Fruit fly (Drosophila melanogaster): Measurements from ENCODE around the gene mtrm.

mtrm gene

DNA sequence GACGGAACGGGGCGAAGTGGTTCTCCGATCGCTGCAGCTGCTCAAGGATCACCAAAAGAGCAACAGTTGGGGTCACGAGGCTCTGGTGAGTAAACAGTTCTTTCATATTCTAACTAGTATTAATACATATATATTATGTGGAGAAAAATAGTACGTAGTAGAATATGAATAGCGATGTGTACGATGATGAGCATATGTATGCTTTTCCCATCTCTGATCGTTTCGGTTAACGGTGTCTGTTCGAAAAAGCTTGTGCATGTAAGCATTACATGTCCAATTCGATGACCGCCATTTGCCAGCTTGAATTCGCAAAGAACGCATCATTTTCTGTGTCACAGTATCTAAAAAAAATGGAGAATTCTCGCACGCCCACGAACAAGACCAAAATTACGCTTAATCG lies at the start of gene mtrm, which contains the start of gene Oseg1:
mtrm (plus strand) TSS at position 288 of the 400 bp plus-strand sequence.
Oseg1 (minus strand) TSS at position 101 of the 400 bp plus-strand sequence.
- TF ChIP-seq CG17801 (GFP tag; optimal IDR thresholded peaks at IDR 0.05; ENCODE audit: partially characterized antibody) = no peak

DNA sequence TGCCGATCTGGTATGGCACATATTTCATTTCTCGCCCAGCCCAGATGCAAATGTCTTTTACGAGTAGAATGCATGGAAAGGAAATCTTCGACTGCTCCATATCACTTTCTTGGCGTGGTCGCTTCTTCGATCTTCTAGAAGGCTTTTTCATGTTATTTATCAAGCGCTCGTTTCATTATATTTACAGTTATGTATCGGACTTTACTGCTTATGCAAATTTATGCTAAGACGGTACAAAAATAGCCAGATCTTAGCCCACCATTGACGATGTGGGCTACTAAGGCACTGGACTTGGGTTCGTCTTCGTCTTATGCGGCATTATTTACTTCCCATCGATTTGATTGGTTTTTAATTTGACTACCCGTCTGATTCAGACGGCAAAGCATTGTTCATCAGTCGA lies 49.5 kb upstream of the mtrm start:
- TF ChIP-seq CG17801 (GFP tag; optimal IDR thresholded peaks at IDR 0.05; ENCODE audit: partially characterized antibody) = no peak

DNA sequence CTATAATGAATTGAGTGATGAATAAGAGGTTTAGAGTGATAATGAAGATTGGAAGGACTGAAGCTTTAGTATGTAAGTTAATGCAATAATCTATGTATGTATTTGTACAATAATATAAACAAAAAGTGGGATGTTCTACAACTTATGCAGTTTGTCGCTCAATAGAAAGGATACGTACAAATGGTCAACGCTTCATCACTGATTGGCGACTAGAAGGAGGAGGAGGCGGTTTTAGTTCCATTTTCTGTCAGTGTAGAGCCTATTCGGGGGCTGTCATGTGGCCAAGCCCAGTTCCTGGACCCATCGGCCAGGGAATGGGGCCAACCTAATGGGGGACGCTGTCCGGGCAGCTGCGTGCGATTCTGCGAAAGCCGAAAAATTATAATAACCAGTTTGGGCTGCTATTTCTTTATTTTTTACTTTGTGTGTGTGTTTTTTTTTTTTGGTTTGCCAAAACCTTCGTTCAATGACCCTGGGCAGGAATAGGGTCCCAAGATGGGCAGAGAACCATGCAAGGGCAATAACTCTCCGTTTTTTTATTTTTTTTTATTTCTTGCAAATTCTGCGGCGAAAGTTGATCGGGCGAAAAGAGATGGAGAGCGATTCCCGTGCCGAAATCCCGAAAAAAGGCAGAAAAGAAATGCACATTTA lies 44.0 kb upstream of the mtrm start:
- no peak for TF ChIP-seq CG17801 (GFP tag; optimal IDR thresholded peaks at IDR 0.05; ENCODE audit: partially characterized antibody)

DNA sequence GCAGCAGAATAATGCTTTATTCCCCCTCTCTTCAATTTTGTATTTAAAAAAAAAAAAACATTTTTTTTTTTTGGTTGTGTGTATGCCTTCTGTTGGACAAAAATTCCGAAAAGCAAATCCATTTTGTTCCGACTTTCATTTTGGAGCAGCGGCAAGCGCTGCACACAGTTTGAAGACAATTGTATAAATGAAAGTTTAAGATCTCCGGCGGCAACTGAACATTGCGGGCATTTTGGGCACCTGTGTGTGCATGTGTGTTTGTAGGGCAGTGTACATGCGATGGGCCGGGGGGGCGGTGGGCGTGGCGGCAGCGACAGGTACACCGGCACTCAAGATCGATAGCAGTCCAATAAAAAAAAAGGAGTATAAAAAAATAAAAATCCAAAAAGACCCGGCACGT lies 43.4 kb upstream of the mtrm start:
- TF ChIP-seq CG17801 (GFP tag; optimal IDR thresholded peaks at IDR 0.05; ENCODE audit: partially characterized antibody) = no peak

DNA sequence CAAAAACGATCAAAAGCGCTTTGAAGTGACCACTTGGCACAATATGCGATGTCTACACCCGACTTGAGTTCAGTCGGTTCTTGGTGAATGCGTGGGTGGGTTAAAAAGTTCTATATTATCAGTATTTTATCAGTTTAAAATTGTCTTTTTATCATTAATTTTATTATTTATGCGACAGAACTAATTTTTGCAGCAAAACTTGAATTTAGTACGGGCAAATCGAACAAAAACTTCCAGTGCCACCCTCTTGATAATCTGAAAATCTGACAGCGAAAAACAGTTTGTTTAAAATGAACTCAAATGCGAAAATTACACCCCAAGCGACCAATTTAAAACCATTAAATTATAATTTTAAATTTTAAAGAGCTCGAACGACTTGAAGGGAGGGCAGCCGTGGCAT lies 41.9 kb upstream of the mtrm start:
- TF ChIP-seq CG17801 (GFP tag; optimal IDR thresholded peaks at IDR 0.05; ENCODE audit: partially characterized antibody) = no peak

DNA sequence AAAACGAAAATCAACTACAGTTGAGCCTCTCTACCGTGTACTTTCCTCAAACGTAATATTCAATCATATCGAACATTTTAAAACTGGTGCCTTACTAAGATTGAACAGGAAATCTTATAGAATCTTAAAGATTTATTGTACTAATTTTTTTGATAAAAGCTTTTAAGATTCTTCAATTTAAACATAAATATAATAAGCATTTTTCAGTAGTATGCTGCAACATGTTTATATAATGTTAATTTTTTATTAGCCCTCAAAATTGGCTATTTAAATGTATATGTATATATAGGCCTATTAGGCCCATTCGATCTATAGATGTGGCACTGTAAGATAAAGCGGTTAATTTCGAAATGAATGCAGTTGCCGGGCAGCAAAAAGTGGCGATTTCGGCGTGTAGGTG lies 41.3 kb upstream of the mtrm start:
- no peak for TF ChIP-seq CG17801 (GFP tag; optimal IDR thresholded peaks at IDR 0.05; ENCODE audit: partially characterized antibody)

DNA sequence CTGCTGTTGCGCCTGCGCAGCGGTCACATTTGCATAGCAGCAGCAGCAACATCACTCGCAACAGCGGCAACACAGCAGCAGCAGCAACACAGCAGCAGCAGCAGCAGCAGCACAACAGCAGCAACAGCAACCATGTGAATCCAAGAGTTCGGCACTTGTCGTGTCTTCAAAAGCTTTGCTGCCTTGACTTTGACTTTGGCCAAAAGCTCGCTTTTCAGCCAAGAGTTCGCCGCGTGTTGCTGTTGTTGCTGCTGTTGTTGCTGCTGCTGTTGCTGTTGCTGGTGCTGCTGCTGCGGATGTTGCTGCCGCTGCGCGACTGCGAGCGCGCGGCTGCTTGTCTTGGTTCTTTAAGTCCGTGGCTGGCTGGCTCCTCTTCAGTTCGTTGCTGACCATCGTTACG lies 40.8 kb upstream of the mtrm start, which contains the start of gene ImpE1:
ImpE1 (plus strand) TSS at position 371 of the 400 bp plus-strand sequence.
- TF ChIP-seq CG17801 (GFP tag; optimal IDR thresholded peaks at IDR 0.05; ENCODE audit: partially characterized antibody) = no peak

DNA sequence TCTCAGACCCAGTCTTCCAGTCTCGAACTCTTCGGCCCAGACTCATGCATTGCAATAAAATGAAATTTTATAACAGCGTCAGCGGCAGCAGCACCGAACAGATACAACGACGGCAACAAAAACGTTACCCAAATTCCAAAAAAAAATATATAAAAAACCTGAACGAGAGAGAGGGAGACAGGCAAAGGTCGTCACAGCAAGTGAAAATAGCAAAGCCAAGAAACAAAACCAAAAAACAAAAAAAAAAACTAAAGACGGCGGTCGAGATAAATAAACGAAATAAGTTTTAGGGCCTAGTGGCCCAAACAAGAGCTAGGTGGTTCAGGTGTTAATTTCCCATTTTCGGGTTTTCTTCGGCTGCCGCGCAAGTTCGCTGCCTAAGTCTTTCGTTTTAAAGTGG lies 38.7 kb upstream of the mtrm start:
- no peak for TF ChIP-seq CG17801 (GFP tag; optimal IDR thresholded peaks at IDR 0.05; ENCODE audit: partially characterized antibody)

DNA sequence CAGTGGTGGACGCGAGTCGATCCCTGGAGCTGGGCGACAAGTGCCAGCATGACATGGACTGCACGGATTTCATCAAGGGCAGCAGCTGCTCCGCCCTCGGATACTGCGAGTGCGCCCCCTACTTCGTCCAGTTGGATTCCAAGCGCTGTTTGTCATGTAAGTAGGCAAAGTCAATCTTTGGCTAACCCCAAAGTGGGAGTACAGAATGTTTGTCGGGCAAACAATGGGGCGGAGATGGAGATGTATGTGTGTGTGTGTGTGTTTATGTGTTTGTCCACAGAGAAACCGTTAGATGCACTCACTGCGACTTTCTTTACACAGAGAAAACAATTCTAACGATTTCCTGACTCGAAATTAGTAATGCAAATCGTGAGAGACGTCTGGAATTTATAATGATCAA lies 33.7 kb upstream of the mtrm start:
- no peak for TF ChIP-seq CG17801 (GFP tag; optimal IDR thresholded peaks at IDR 0.05; ENCODE audit: partially characterized antibody)

DNA sequence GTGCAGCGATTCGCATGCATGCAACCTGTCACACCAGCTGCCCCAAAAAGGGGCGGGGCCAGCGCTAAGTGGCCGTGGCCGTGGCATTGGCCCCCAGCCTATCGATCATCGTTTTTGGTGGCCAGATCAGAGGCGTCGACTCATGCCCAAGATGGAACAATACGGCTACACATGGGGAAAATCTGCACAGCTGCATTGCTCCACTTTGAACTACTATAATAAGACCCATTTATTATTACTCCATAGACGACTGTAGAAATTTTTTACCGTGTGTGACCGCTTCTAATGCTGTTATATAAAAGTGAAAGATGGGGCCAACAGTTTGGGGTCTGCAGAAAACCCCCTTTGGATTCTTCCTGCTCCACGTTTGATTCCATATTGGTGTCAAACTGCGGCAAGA lies 28.8 kb upstream of the mtrm start:
- no peak for TF ChIP-seq CG17801 (GFP tag; optimal IDR thresholded peaks at IDR 0.05; ENCODE audit: partially characterized antibody)

DNA sequence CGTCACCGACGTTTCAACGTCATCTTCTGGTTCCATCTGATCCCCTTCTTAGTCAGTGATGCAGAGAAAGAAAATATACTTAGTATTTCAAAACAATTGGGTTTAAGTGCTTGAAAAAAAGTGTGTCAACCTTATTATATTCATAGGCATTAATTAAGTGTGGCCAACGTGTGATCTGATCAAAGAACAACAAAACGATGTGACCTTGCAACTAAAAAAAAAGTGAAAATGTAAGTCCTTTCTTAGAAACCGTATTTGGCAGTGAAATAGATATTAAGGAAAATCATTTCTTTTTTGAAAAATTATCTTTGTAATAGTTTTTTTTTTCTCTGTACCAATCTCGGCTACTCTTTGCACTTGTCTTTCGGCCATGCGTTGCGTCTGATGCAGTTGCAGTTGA lies 27.8 kb upstream of the mtrm start:
- no peak for TF ChIP-seq CG17801 (GFP tag; optimal IDR thresholded peaks at IDR 0.05; ENCODE audit: partially characterized antibody)

DNA sequence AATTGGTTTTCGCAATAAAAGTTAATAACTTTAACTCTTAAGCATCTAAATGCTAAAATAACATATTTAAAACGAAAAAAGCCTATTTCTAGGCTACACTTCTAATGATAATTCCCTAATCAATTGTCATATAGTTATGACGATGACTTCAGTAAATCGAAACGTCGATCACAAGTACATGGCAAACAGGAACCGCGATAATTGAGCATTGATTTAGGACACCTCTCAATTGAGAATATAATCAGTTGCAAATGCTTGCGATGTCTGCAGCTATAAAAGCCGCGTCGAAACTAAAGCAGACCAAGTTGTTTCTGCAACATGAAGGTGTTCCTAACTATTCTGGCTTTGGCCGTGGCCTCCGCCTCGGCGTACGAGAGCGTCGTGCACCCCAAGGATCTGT lies 21.6 kb upstream of the mtrm start, which contains the start of gene Jon66Ci:
Jon66Ci (plus strand) TSS at position 301 of the 400 bp plus-strand sequence.
- no peak for TF ChIP-seq CG17801 (GFP tag; optimal IDR thresholded peaks at IDR 0.05; ENCODE audit: partially characterized antibody)

DNA sequence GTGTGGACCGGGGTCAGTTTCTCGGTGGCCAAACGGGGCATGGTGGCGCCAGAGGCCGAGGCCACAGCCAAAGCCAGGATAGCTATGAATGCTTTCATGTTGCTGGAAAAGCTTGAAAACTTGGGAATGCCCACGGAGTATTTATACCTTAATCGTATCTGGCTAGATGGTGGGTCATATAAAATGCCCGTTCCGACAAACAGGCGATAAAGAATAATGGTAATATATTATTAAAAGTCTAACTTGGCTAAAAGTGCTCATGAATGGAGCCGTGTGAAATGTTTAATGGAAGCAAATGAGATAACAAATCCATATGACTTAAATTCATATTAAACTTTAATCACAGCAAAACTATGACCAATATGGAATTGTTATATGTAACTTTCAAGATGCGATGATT lies 19.3 kb upstream of the mtrm start, which contains the start of gene Jon66Cii:
Jon66Cii (minus strand) TSS at position 101 of the 400 bp plus-strand sequence.
- no peak for TF ChIP-seq CG17801 (GFP tag; optimal IDR thresholded peaks at IDR 0.05; ENCODE audit: partially characterized antibody)

DNA sequence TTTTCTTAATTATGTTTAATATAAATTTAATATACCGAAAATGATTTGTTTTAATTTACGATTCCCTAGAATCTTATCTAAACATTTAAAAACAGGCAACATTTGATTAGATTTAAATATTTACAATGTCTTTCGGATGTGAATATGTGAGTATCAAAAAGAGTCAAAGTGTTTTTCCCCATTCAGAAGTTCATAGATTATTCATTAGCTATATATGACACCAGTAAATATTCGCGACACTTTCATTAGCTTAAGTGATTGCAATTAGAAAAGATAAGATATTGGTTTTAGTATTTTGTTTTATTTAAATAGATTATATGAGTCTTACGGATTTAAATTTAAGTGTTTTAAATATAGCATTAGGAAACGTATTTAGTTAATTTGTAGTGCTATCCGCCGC lies 18.7 kb upstream of the mtrm start:
- no peak for TF ChIP-seq CG17801 (GFP tag; optimal IDR thresholded peaks at IDR 0.05; ENCODE audit: partially characterized antibody)

DNA sequence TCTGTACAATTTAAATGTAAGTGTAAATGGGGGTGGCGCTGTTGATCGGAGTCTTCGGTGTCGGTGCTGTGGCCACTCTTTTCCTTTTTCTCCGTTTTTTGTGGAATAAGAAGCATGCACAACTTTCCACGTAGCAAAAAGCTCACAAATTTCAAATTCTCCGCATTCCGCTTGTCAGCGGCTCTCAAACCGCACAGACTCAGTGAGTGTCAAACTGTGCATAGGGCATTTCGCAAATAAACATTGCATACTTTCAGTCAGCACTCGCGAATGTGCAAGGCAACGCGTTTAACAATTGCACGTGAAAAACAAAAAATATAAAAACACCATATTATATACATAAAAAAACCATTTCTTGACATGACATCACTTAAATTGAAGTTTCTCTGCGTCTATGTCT lies 17.9 kb upstream of the mtrm start:
- TF ChIP-seq CG17801 (GFP tag; optimal IDR thresholded peaks at IDR 0.05; ENCODE audit: partially characterized antibody) = no peak

DNA sequence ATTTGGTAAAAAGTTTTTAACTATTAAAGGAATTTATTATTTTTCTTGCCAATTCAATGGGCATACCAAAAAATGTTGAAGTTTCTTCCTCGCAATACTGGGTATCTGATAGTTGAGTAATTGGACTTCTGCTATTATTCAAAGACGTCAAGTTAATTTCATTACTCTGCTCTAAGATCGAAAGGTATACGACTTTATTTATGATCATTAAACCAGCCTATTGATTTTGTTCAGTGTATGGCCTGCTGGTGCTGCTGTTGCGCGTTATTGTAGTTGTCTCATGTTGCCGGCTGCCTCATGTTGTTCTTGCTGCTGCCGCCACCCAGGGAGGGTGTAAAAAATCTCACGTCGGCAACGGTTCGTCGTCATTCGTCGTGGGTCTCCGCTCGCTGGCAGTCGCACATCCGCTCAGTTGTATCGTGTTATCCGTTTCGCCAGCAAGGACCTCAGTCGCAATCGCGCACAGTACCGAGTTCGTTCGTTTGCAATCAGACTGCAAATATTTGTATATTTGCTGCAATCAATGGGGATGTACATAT lies 17.1 kb upstream of the mtrm start, which contains the start of gene CG7120:
CG7120 (plus strand) TSS at position 371 of the 539 bp plus-strand sequence.
- TF ChIP-seq CG17801 (GFP tag; optimal IDR thresholded peaks at IDR 0.05; ENCODE audit: partially characterized antibody) = no peak
